Worm (Caenorhabditis elegans): ENCODE measurements around the gene B0035.3.

ce11 chrIV:11332751-11333150, 18.0 kb upstream of the B0035.3 start, which contains the start of gene sart-3:
- TF ChIP-seq fos-1 (tag; optimal IDR thresholded peaks at IDR 0.05) (no peak), lin-13 (GFP tag; optimal IDR thresholded peaks at IDR 0.05) (no peak), daf-16 (GFP tag; optimal IDR thresholded peaks at IDR 0.05) (no peak), daf-16 (tag; optimal IDR thresholded peaks at IDR 0.05) (peak; percentile 1), ZK337.2 (GFP tag; IDR thresholded peaks at IDR 0.05) (no peak), lin-39 (tag; optimal IDR thresholded peaks at IDR 0.05) (no peak), nhr-102 (tag; optimal IDR thresholded peaks at IDR 0.05) (no peak), snpc-4 (tag; optimal IDR thresholded peaks at IDR 0.05) (no peak), T26A8.4 (GFP tag; IDR thresholded peaks at IDR 0.05) (no peak), skn-1 (tag; optimal IDR thresholded peaks at IDR 0.05) (no peak), egl-27 (tag; optimal IDR thresholded peaks at IDR 0.05) (no peak), nhr-48 (tag; optimal IDR thresholded peaks at IDR 0.05) (no peak), daf-8 (GFP tag; IDR thresholded peaks at IDR 0.05) (no peak), jun-1 (tag; optimal IDR thresholded peaks at IDR 0.05) (no peak)
